Worm (Caenorhabditis elegans) whole organism, midembryonic: ENCODE results near the gene C24B5.4.

Source experiments
- cog-1 ChIP-seq: sonication (generic microtip); optimal IDR thresholded peaks from 2 replicates; lab custom pipeline; 2016; ENCODE audit warnings: missing genetic modification characterization, missing compliant biosample characterization
- flt-1 ChIP-seq: fragments of 200-800 bp; sonication (Bioruptor generic); IDR thresholded peaks from 2 replicates; pipeline ENCODE4 v1.3.6; 2022; ENCODE audit warnings: missing genetic modification characterization, missing compliant biosample characterization
- ref-1 ChIP-seq: fragments of 200-800 bp; sonication (Bioruptor generic); conservative IDR thresholded peaks from 2 replicates; pipeline ENCODE4 v1.3.6; 2022; ENCODE audit warnings: missing genetic modification reagents, missing genetic modification characterization, missing compliant biosample characterization

- TF ChIP-seq ref-1 (GFP tag; lab: Robert Waterston, UW) (no peak), flt-1 (no peak), cog-1 (no peak)
These were observed 29.0 kb downstream of the C24B5.4 start, which contains the start of gene B0222.11 for ce11 chrV:9168089-9168488.
